Fruit fly (Drosophila melanogaster) whole organism: ENCODE data around the gene Trs20.

Source experiments
- CG8478 ChIP-seq: fragments of >200 bp; optimal IDR thresholded peaks from 2 replicates; lab custom pipeline; 2018; ENCODE audit warnings: inconsistent platforms
- Dll ChIP-seq: fragments of >200 bp; optimal IDR thresholded peaks from 2 replicates; lab custom pipeline; 2017
- EcR ChIP-seq, 2 experiments: fragments of >200 bp; optimal IDR thresholded peaks; 2 replicates each; lab custom pipeline; 2017; ENCODE audit warnings: missing biosample characterization in 2 of 2, missing genetic modification characterization in 2 of 2, missing genetic modification reagents in 2 of 2
- pan ChIP-seq: fragments of >200 bp; optimal IDR thresholded peaks from 2 replicates; lab custom pipeline; 2017
- psq ChIP-seq: fragments of >200 bp; optimal IDR thresholded peaks from 2 replicates; lab custom pipeline; 2017
- usp ChIP-seq: fragments of >200 bp; optimal IDR thresholded peaks from 2 replicates; lab custom pipeline; 2017; ENCODE audit warnings: missing biosample characterization, missing genetic modification characterization, mixed read lengths

The Trs20 gene

DNA sequence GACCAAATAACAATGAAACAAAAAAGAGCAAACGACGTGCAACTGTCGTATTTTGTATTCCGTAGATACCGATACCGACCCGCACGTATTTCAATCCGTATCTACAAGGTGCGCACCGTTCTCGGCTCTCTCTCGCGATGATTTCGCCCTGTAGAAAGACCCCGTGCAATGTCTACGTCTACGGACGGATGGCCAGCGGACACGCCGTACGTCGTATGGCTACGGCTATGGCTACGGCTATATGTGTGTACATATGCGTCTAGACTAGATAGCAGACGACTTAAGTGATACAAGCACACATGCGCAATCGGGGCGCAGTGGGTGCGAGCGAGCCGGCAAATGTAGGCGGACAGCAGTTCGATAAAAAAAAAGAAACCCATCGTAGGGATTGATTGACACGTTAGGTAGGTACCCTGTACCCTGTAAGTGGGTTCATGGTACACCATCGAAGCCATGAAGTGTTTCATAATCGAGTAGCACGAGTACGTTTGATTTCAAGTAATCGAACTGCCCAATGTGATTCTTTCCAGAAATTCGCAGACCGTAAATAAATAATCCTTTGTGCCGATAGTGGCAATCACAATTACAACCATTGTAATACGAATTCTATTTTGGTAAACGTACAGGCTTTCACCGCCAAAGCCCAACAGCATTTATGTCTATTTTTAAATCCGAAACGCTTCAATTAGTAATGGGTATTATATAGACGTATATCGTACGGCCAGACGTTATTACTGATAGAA is 18.2 kb upstream of the Trs20 start:
- no peak for TF ChIP-seq CG8478
- TF ChIP-seq pan (lab: Kevin White, UChicago): peak; percentile 76

DNA sequence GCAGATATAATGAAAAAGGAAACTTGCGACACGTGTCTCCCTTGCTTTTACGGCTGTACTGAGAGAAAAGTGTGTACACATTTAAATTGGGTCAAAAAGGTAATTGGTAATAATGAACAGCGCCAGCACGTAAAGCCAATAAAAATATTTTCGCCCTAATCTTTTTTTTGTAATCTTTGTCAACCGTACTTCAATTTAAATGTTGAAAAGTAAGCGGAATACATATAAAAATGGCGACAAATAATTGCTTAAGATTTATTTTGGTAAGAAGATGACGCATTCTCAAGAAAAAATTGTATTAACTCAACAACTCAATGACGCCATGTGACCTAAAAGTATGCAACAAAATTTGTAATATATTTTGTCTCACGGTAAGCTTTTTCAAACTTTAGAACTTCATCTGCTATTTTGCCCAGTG is 16.4 kb upstream of the Trs20 start:
- no peak for TF ChIP-seq pan (lab: Kevin White, UChicago)
- no peak for TF ChIP-seq CG8478
- no peak for TF ChIP-seq usp (GFP tag; lab: Kevin White, UChicago)

DNA sequence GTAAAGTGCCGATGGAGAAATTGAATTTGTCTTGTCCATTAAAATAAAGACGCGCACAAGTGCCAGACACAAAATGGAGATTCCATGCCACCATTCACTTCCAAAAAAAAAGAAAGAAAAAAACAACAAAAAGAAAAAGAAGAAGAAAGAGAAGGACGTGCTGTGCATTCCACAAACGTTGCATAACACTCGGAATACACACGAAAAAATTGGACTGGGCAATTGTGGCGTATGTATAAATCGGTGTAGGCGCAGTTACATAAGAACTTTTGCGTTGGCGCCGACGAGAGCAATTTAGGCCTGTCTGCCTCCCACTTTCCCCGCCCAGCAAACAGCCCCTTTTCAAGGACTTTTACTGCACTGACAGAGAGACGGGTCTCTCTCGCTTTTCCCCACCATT is 15.9 kb upstream of the Trs20 start:
- TF ChIP-seq CG8478 (no peak), EcR (GFP tag; optimal IDR thresholded peaks at IDR 0.05; lab: Kevin White, UChicago) (no peak), Dll (lab: Kevin White, UChicago) (no peak), pan (lab: Kevin White, UChicago) (no peak), usp (GFP tag; lab: Kevin White, UChicago) (no peak), psq (lab: Kevin White, UChicago) (no peak)

DNA sequence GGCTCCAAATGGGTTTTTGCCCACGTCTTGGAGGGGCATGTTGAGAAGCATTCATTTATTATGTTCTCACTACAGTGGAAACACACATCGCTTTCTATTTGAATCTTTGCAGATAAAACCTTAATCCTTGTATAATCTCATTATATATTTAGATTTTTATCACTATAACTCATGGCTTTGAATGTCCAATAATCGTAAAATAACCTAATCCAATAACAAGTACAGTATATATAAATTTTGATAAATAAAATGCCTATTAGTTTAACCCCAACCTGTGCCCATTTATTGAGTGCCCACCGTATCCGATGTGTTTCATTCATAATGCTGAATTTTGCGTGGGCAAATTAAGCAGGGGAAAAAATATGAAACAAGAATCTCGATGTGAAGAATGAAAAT is 15.1 kb upstream of the Trs20 start:
- TF ChIP-seq psq (lab: Kevin White, UChicago) (no peak), Dll (lab: Kevin White, UChicago) (no peak), usp (GFP tag; lab: Kevin White, UChicago) (no peak)

DNA sequence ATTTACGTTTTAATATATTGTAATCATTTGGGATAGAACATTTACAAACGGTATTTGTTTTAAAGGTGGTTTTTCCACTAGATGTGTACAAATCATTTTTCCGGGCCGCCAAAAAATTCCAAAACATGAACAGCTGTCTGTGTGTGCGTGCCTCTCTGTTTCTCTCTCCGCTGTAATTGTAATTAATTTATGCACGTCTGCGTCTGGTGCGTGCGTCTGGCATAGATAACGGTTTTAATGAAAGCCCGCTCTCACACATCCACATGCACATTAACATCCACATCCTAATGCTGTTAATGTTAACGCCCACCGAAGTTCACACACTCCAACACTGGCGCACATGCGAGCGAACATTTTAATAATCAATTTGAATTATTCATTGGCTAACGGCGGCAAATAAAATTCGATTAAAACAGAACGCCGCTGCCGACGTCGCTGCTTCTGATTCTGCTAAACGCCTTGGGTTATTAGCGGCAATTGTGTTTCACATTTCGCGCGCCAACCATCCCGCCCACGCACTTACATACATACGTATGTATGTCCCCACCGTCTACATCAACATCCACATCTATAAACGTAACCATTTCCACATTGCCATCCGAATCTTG is 14.6 kb upstream of the Trs20 start:
- no peak for TF ChIP-seq EcR (GFP tag; optimal IDR thresholded peaks at IDR 0.05; lab: Kevin White, UChicago)
- no peak for TF ChIP-seq CG8478
- no peak for TF ChIP-seq psq (lab: Kevin White, UChicago)
- no peak for TF ChIP-seq pan (lab: Kevin White, UChicago)
- no peak for TF ChIP-seq usp (GFP tag; lab: Kevin White, UChicago)
- TF ChIP-seq Dll (lab: Kevin White, UChicago): no peak

DNA sequence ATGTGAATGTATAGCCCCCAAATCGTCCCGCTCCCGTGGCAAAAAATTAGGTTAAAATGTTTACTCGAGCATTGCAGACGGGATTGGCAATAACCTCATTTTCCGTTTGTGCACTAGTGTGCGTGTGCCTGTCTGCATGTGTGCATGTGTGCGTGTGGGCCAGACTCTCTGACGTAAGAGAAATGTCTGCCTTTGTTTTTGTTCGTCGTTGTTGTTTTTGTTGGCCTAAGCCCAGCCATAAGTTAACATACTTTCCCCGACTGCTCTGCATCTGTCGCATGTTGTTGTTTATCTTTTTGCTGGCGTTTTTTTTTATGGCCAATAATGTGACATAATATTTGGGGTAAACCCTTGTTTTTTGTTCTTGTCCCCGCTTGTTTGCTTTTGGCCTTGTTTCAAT is 13.8 kb upstream of the Trs20 start:
- TF ChIP-seq usp (GFP tag; lab: Kevin White, UChicago): no peak
- no peak for TF ChIP-seq CG8478
- TF ChIP-seq pan (lab: Kevin White, UChicago): no peak
- no peak for TF ChIP-seq EcR (GFP tag; optimal IDR thresholded peaks at IDR 0.05; lab: Kevin White, UChicago)
- TF ChIP-seq psq (lab: Kevin White, UChicago): no peak
- no peak for TF ChIP-seq Dll (lab: Kevin White, UChicago)

DNA sequence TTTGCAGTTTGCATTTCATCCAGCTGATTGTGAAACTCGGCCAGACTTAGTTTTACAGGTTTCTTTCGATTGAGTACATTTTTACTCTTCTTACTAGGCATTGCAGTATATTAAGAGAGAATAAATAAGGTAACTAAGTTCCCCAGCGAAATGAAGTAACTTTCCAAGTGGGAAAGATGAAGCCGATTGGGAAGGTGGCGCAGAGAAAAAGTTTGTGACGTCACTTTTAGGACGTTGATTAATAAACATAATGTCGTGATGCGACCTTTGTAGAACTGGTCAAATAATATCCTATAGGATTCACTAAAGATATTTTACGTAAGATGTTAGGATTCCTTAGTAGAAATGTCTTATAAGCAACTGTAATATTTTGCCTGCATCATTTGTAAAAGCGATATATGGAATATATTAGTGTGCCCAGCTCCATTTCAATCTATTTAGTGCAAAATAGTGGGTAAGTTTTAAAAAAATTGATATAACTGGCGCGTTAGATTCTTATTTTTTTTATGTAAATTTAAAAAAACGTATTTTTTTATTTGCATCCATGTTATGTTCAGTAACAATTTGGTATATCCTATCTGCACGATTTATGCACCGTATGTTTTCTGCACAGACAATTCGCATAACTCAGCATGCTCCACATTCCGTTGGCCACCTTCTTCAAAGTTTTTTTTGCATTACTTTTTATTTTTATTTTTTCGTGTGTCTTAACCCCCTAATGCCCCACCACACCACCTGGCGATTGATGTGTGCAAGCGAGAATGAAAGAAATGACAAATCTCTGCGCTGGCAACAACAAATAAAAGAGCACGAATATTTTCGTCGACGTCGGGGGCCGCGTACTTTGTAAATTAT is 12.5 kb upstream of the Trs20 start, which contains the start of gene CG32152:
TSS of gene CG32152 (minus strand) at position 352 of the 855 bp plus-strand sequence.
- TF ChIP-seq pan (lab: Kevin White, UChicago) (no peak), psq (lab: Kevin White, UChicago) (no peak), usp (GFP tag; lab: Kevin White, UChicago) (no peak), CG8478 (no peak), Dll (lab: Kevin White, UChicago) (no peak), EcR (GFP tag; optimal IDR thresholded peaks at IDR 0.05; lab: Kevin White, UChicago) (no peak)

DNA sequence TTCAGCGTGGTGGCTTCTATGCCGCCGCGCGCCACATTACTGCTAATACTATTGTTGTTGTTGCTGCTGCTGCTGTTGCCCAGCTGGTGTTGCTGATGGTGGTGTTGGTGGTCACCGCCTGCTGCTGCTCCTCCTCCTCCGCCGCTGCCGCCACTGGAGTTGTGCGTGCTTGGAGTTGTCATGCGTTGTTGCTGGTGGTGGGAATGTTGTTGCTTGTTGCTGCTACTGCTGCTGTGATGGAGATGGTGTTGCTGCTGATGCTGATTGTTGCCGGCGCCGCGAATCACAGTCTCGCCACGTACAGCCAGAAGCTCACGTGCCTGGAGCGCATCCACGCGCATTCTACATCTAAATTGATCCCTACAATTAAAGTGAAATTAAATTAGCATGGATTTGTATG is 10.1 kb upstream of the Trs20 start:
- TF ChIP-seq Dll (lab: Kevin White, UChicago) (no peak), psq (lab: Kevin White, UChicago) (no peak), pan (lab: Kevin White, UChicago) (no peak), usp (GFP tag; lab: Kevin White, UChicago) (no peak), CG8478 (no peak), EcR (GFP tag; optimal IDR thresholded peaks at IDR 0.05; lab: Kevin White, UChicago) (no peak)

DNA sequence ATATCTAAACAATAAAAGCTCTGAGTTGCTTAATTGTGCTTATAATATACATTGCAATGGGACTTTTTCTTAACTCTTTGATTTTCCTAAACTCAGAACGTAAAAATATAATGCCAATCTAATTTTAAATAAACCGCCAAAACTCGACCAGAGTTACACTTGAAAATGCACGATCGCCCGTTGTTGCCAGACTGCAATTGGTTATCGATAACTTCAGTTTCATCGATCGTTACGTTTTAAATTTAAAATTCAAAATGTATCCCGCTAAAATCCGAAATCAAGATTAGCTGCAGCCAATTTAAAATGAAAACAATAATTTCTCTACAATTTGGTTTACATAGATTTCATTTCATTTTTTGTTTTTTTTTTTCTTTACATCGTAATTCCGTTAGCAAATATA is 7.7 kb upstream of the Trs20 start:
- TF ChIP-seq CG8478 (no peak), usp (GFP tag; lab: Kevin White, UChicago) (no peak), psq (lab: Kevin White, UChicago) (no peak), EcR (GFP tag; optimal IDR thresholded peaks at IDR 0.05; lab: Kevin White, UChicago) (no peak), Dll (lab: Kevin White, UChicago) (no peak), pan (lab: Kevin White, UChicago) (no peak)

DNA sequence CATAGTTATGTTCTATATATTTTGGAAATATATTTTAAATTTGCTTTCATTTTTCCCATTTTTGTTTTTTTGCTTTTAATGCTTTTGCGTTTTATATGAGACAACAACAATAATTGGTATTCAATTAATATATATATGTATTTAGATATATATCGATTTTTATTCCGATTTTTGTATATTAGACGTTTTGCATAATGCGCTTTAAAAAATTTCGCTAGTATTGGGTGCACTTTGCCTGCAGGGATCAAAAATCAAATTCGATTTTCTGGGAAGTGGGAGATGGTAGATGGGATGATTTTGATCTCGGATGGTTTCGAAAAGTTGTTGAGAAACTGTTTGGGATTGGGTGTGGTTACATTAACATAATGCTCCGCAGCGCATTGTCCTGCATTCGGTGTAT is 6.3 kb upstream of the Trs20 start, which contains the start of gene CG5157:
TSS of gene CG5157 (minus strand) at position 101 of the 400 bp plus-strand sequence.
- TF ChIP-seq EcR (GFP tag; optimal IDR thresholded peaks at IDR 0.05; lab: Kevin White, UChicago) (no peak), Dll (lab: Kevin White, UChicago) (no peak)

DNA sequence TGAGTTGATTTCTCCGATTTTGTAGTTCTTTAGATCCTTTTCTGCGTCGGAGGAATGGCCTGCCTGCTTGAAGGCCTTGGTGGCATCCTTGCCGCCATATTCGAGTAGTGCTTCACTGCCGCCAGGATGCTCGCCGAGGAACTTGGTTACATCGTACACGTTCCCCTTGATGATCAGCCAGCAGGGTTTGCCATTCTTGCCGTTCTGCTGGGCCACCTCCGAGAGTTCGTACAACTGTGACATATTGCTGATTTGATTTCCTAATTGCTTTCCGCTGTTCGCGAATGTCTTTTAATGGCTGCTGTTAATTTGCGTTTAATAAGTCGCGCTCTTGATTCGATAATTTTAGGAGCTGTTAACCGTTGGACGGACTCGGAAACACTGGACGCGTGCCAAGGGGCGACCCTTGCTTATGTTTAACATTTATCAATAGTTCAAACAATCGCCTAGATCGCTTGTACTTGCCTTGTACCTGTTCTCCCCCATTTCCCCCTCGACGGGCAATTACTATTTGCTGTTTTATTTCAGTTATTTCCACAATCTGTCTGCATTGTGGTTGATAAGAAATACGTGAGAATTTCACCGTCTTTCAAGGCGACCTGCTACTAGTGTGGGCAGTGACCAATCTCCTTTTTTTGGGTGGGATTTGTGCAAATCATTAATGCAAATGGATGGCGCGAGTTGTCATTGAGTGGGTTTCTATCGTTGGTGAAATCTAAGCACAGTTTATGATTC is 5.6 kb upstream of the Trs20 start:
- TF ChIP-seq psq (lab: Kevin White, UChicago): no peak
- TF ChIP-seq usp (GFP tag; lab: Kevin White, UChicago): no peak
- TF ChIP-seq pan (lab: Kevin White, UChicago): no peak
- TF ChIP-seq CG8478: no peak
- TF ChIP-seq Dll (lab: Kevin White, UChicago): no peak
- TF ChIP-seq EcR (GFP tag; optimal IDR thresholded peaks at IDR 0.05; lab: Kevin White, UChicago): no peak
